Worm (Caenorhabditis elegans) whole organism, L4/young adult: ENCODE results near the gene svh-2.

Experiments
- W03F9.2 ChIP-seq: fragments of 150-350 bp; optimal IDR thresholded peaks from 2 replicates; lab custom pipeline; 2014; ENCODE audit warnings: missing biosample characterization, missing genetic modification characterization
- dao-5 ChIP-seq: sonication (generic microtip); optimal IDR thresholded peaks from 2 replicates; lab custom pipeline; 2016; ENCODE audit warnings: missing genotype, missing genetic modification characterization, moderate library complexity, missing compliant biosample characterization
- him-1 ChIP-seq: sonication (generic microtip); optimal IDR thresholded peaks from 2 replicates; lab custom pipeline; 2016; ENCODE audit warnings: missing genotype, missing genetic modification reagents, missing genetic modification characterization, missing compliant biosample characterization

The svh-2 gene

DNA sequence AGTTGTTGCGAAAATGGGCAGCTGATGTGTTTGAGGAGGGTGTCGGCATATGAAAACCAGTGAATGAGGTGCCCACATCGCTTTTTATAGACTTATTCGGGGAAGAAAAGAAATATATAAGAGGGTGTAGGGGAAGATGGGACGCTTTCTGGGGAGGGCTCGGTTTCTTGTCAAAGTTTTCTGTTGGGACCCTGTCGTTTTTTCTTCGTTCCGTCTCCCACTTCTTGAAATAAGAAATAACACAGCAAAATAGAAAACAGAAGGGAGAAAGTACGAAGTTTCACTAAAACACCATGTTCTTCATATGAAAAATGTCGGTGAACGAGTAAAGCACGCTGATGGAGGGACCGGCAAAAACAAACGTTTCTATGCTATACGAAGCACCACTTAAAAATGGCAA lies 16.5 kb downstream of the svh-2 start, which contains the start of gene dop-3:
dop-3 (minus strand) TSS at position 101 of the 400 bp plus-strand sequence.
- TF ChIP-seq him-1 (tag; lab: Kevin White, UChicago) (no peak), W03F9.2 (tag; lab: Kevin White, UChicago) (no peak), dao-5 (no peak)

DNA sequence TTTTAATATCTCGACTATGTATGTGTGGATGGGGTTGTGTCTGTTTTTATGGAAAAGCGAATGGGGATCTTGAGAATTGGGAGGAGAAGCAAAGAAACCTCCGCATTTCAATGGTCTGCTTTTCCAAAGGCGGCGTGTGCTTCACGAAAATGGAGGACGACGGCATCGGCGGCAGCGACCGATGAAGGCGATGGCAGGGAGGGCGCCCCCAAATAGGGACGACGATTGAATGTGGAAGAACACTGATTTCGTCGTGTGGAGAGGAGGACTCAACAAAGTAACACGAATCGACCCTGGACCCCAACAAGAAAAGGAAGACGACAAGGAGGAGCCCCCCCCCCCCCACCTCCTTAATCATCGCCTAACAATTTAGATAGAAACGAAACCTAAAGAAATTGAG lies 19.9 kb downstream of the svh-2 start:
- TF ChIP-seq him-1 (tag; lab: Kevin White, UChicago) (no peak), W03F9.2 (tag; lab: Kevin White, UChicago) (no peak), dao-5 (no peak)

DNA sequence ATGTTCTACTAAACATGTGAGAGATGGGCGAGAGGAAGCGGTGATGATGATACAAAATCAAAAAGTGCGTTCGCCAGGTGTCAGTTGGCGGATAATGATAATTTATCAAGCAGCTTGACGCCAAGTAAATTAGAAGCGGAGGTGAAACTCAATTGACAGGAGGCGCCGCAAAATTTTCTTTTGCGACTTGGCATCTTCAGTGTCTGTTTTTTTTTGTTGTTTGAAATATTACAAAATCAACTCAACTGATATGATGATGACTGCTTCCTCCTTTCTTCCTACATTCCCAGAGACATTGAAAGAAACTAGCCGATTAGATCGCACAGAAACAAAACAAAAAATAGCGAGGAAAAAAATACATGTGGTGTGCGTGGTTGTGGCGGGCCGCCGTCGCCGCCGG lies 22.9 kb downstream of the svh-2 start:
- TF ChIP-seq W03F9.2 (tag; lab: Kevin White, UChicago) (no peak), dao-5 (no peak), him-1 (tag; lab: Kevin White, UChicago) (no peak)

DNA sequence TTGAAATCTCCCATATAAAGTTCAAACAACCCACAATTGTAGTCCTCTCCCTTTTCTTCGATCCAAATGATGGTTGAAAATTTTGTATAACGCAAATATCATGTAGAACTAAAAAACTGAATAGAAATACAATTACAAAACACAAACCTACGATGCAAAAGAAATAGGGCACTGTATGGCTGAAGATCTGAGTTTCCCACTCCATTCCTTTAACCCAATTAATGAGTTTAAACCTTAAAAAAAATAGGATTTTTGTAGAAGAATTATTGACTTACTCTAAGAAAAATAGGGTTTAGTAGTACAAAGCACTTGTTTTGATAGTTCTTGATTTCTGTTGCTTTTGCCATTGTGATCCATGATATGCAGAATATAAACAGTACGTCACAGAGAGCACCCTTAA lies 30.3 kb downstream of the svh-2 start:
- no peak for TF ChIP-seq dao-5
- TF ChIP-seq him-1 (tag; lab: Kevin White, UChicago) = no peak
- TF ChIP-seq W03F9.2 (tag; lab: Kevin White, UChicago) = no peak

DNA sequence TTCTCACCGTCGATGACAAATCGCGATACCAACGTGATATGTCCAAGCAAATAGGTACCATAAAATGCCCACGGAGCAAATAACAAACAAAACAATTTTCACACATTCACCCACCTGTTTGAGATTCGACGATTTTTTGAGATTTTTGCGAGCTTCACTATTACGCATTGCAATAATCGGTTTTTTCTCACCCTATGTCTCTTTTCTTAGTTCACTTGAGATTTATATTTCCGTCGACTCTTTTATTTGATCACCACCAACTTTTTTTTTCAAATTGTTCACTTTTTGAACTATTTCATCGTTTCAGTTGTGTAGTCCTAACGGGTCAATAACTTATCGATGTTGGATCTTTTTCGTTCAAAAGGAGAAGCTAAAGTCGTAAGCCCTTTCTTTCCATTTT lies 35.4 kb downstream of the svh-2 start, which contains the start of gene fbxl-4:
fbxl-4 (plus strand) TSS at position 301 of the 400 bp plus-strand sequence.
- TF ChIP-seq W03F9.2 (tag; lab: Kevin White, UChicago) = no peak
- TF ChIP-seq dao-5 = no peak
- TF ChIP-seq him-1 (tag; lab: Kevin White, UChicago) = no peak

DNA sequence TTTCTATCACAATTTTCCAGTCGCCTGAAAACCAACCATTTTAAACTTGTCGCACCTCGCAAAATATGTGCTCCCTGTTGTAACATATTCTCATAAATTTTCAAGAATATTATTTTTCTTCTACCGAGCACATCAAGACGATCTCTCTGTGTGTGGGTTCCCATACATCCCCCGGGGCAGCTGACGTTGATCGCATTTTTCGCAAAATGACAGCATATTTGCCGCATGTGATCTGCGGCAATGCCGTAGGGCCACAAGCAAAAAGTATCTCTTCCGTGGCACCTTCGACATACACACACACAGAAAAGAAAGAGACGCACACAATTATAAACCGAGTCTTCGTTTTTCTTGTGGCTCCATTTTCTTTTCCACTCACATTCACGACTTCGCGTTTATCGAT lies 38.6 kb downstream of the svh-2 start:
- TF ChIP-seq W03F9.2 (tag; lab: Kevin White, UChicago) = no peak
- no peak for TF ChIP-seq him-1 (tag; lab: Kevin White, UChicago)
- no peak for TF ChIP-seq dao-5

DNA sequence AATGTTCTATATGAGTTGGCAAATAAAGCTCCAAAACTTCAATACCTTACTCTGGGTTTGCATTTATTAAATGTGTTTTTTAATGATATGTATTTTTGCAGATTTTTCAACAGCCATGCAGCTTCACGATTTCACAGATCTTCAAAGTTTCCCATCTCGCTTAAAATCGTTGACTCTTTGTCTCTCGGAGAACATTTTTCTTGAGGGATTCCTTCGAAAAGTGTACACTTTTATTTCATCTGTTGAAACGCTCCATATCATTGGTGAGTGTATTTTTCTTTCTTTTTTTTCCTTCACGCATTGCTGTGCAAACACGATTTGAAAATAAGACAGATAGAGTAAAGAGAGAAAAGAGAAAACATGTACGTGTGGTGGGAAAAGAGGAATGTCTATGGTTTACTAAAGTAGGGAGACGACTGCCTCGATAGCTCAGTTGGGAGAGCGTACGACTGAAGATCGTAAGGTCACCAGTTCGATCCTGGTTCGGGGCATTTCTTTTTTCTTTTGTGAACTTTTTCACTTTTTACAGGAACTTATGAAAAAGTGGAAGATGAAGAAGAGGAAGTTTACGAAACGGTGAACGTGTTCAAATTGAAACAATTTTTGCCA lies 40.2 kb downstream of the svh-2 start:
- TF ChIP-seq W03F9.2 (tag; lab: Kevin White, UChicago) = peak; percentile 75
- peak; percentile 63 for TF ChIP-seq him-1 (tag; lab: Kevin White, UChicago)
- peak; percentile 77 for TF ChIP-seq dao-5

DNA sequence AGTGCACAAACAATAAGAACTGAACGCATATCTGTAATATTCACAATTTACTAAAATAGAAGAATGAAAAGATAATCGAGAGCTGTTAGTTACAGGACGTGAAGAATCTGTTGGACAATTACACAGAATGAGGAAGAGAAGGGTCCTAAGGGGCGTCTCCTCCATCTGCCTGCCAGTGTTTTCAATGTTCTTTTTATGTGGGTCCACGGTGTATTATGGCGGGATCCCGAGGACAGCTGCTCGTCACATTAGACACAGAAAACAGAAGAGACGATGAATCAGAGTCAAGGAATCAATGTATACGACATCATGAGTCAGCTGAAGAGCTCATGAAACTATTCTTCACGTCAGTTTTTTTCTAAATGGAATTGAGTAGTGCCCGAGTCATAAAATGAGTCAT lies 44.0 kb downstream of the svh-2 start, which contains the start of gene ttr-6:
ttr-6 (minus strand) TSS at position 33 of the 400 bp plus-strand sequence.
- TF ChIP-seq dao-5 (no peak), W03F9.2 (tag; lab: Kevin White, UChicago) (no peak), him-1 (tag; lab: Kevin White, UChicago) (no peak)

DNA sequence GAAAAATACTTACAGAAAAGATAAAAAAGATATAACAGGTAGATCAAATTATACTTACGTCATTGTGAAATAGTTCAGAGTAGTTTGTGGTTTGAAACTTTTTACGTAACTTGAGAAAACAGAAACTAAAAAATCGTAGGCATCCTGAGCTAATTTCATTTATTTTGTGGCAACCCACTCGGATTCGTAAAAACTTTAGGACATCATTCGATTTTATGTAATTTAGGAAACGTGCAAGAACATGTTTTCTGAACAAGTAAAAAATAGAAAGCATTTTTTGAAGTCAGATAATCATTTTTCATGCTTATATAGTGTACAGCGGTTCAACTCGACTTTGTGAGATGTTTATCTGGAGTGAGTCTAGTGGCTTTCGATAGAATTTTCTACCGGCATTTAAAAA lies 45.6 kb downstream of the svh-2 start, which contains the start of gene hic-1:
hic-1 (minus strand) TSS at position 101 of the 400 bp plus-strand sequence.
- TF ChIP-seq him-1 (tag; lab: Kevin White, UChicago) = no peak
- no peak for TF ChIP-seq dao-5
- no peak for TF ChIP-seq W03F9.2 (tag; lab: Kevin White, UChicago)

DNA sequence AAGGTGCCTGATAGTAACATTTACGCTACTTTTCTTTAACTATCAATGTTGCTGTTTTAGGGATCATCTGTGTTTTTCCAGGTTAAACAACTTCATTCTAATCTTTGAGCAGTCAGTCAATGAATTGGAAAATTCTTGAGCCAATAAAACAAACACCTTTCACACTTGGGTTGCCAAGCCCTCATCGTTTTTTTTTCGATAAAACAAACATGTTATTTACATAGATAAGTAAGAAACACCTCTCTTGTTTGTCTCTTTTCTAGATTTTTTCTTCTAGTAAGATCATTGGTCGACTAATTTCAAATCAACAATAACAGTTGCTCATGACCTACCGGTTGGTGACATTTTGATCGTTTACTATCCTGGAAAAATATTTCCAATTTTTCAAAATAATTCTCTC lies 48.9 kb downstream of the svh-2 start:
- TF ChIP-seq dao-5 = no peak
- TF ChIP-seq W03F9.2 (tag; lab: Kevin White, UChicago) = no peak
- no peak for TF ChIP-seq him-1 (tag; lab: Kevin White, UChicago)

DNA sequence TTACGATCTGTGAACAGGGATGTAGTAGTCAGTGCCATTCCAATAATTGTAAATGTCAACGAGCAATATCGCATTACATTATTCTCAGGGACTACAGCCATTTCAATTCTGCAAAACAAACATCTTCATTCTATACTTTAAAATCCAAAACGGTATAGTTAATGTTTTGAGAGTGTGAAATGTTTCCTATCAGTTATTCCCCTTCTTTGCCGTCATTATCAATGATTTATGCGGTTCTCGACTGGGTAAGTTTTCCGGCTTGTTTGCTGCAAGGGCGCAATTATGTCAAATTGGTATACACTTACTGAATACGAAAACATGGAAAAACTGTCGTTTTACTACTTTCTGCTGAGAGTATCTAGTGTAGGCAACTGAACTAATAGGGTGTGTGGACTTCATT lies 50.0 kb downstream of the svh-2 start, which contains the start of gene F23G4.1:
F23G4.1 (minus strand) TSS at position 101 of the 400 bp plus-strand sequence.
- no peak for TF ChIP-seq dao-5
- TF ChIP-seq him-1 (tag; lab: Kevin White, UChicago) = no peak
- no peak for TF ChIP-seq W03F9.2 (tag; lab: Kevin White, UChicago)

DNA sequence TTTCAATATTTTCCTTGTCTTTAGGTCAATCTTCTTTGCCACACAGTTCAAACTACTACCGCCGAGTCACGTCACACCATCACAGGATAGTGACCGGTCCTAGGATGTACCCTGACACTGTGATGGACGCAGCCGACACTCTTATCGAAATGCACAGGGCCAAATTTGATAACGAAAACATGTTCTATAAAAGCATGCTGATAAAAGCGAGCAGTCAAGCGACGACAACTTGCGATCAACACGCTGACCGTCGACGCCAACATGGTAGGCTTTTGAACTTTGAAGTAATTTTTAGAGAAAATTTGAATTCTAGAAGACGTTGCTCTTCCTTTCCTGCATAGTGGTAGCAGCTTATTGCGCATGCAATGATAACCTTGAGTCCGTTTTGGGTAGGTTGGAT lies 53.9 kb downstream of the svh-2 start, which contains the start of gene cpr-6:
cpr-6 (plus strand) TSS at position 217 of the 400 bp plus-strand sequence.
- TF ChIP-seq him-1 (tag; lab: Kevin White, UChicago) = no peak
- no peak for TF ChIP-seq W03F9.2 (tag; lab: Kevin White, UChicago)
- TF ChIP-seq dao-5 = no peak

DNA sequence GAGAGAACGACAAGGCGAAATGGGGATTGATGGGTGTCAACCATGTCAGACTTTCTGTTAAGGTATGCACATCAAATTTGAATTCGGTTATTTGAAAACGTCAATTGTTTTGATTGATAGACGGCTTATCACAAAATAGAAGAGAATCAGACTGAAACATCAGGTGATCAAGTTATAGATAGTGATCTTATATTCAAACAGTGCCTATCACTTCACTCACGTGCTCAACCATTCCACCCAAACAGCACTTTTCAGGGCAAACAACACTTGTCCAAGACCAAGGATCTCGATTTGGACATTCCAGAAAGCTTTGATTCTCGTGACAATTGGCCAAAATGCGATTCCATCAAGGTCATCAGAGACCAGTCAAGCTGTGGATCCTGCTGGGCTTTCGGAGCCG lies 54.5 kb downstream of the svh-2 start:
- TF ChIP-seq dao-5 = no peak
- TF ChIP-seq him-1 (tag; lab: Kevin White, UChicago) = no peak
- no peak for TF ChIP-seq W03F9.2 (tag; lab: Kevin White, UChicago)

DNA sequence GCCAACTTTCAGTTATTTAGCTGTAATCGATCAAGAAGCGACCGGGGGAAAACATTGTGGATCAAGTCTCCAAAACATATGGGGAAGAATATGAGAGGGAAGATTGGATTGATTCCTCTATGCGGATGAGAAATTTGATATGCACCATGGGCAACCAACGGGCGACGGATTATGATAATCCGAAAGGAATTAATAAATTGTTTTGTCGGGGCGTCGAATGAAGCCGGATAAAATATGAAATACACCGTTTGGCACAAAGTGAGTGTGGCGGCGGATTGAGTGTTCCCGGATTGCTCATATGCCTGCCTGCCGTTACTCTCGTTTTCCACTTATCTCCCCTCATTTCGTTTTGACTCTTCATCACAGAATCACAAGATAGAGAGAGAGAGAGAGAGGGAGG lies 56.2 kb downstream of the svh-2 start:
- no peak for TF ChIP-seq him-1 (tag; lab: Kevin White, UChicago)
- TF ChIP-seq W03F9.2 (tag; lab: Kevin White, UChicago) = no peak
- TF ChIP-seq dao-5 = no peak

DNA sequence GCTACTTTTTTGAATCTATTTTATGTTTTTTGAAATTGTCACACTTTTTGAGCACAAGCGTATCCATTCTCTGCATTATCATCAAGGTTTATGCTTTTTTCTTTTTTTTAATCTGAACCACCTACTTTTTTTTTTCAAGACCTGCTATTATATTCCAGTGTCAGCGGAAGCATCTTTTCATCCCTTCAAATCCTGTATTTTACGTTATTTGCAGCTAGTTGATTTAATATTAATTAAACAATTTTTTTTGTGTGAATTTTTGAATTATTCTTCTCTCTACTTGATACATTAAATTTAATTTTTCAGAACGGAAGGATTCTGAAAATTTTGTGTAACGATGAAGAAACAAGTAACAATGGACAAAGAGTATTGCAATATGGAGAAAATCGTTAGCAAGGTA lies 56.6 kb downstream of the svh-2 start, which contains the start of gene C25B8.8:
C25B8.8 (plus strand) TSS at position 301 of the 400 bp plus-strand sequence.
- no peak for TF ChIP-seq dao-5
- TF ChIP-seq him-1 (tag; lab: Kevin White, UChicago) = no peak
- TF ChIP-seq W03F9.2 (tag; lab: Kevin White, UChicago) = no peak
